Worm (Caenorhabditis elegans): ENCODE data around the gene C24D10.6.

- no peak for TF ChIP-seq aly-2 (tag; optimal IDR thresholded peaks at IDR 0.05)
- no peak for TF ChIP-seq zag-1 (tag; optimal IDR thresholded peaks at IDR 0.05)
- TF ChIP-seq crh-2 (tag; optimal IDR thresholded peaks at IDR 0.05), result no peak
- TF ChIP-seq peb-1 (tag; optimal IDR thresholded peaks at IDR 0.05), result no peak
These were observed 9.3 kb upstream of the C24D10.6 start for ce11 chrIV:5169335-5169734.

Measured in whole organism, L2 larva.